Worm (Caenorhabditis elegans) whole organism, L1 larva: ENCODE measurements around the gene hsb-1.

Experiments used
- C04F5.9 ChIP-seq: sonication (generic microtip); optimal IDR thresholded peaks from 2 replicates; lab custom pipeline; 2016; ENCODE audit warnings: missing genetic modification characterization, missing compliant biosample characterization
- C16A3.4 ChIP-seq: fragments of 150-350 bp; optimal IDR thresholded peaks from 2 replicates; lab custom pipeline; 2014; ENCODE audit warnings: missing biosample characterization, missing genetic modification characterization
- C34B4.2 ChIP-seq: sonication (generic microtip); optimal IDR thresholded peaks from 2 replicates; lab custom pipeline; 2017; ENCODE audit warnings: mild to moderate bottlenecking, missing genetic modification characterization, missing compliant biosample characterization
- Y116A8C.19 ChIP-seq: sonication (generic microtip); optimal IDR thresholded peaks from 2 replicates; lab custom pipeline; 2016; ENCODE audit warnings: missing compliant biosample characterization, missing genetic modification characterization, borderline replicate concordance
- aha-1 ChIP-seq: fragments of 150-350 bp; optimal IDR thresholded peaks from 2 replicates; lab custom pipeline; 2014; ENCODE audit warnings: missing biosample characterization, missing genetic modification characterization
- aly-2 ChIP-seq: fragments of 150-350 bp; optimal IDR thresholded peaks from 2 replicates; lab custom pipeline; 2014; ENCODE audit warnings: missing biosample characterization, missing genetic modification characterization
- ama-1 ChIP-seq: fragments of 150-350 bp; optimal IDR thresholded peaks from 2 replicates; lab custom pipeline; 2014
- blmp-1 ChIP-seq: fragments of 150-350 bp; optimal IDR thresholded peaks from 2 replicates; lab custom pipeline; 2014; ENCODE audit warnings: missing biosample characterization, missing genetic modification characterization
- ceh-63 ChIP-seq: fragments of 200-800 bp; sonication (Bioruptor generic); optimal IDR thresholded peaks from 2 replicates; lab custom pipeline; 2018; ENCODE audit warnings: mild to moderate bottlenecking, missing genetic modification characterization, missing compliant biosample characterization
- ceh-8 ChIP-seq: fragments of 200-800 bp; sonication (Bioruptor generic); optimal IDR thresholded peaks from 2 replicates; lab custom pipeline; 2018; ENCODE audit warnings: mild to moderate bottlenecking, missing genetic modification characterization, moderate library complexity, missing compliant biosample characterization
- ceh-90 ChIP-seq: sonication (generic microtip); optimal IDR thresholded peaks from 2 replicates; lab custom pipeline; 2016; ENCODE audit warnings: missing genetic modification characterization, missing compliant biosample characterization
- ces-1 ChIP-seq: fragments of 150-350 bp; optimal IDR thresholded peaks from 2 replicates; lab custom pipeline; 2014; ENCODE audit warnings: missing biosample characterization, missing genetic modification reagents, missing genetic modification characterization
- dpl-1 ChIP-seq, 3 experiments: fragments of 150-350 bp in 2 of 3; sonication (generic microtip) in 1 of 3; optimal IDR thresholded peaks; 2 replicates each; lab custom pipeline; 2014 to 2017; ENCODE audit warnings: missing biosample characterization in 3 of 3, missing genetic modification characterization in 3 of 3, missing genetic modification reagents in 3 of 3
- efl-3 ChIP-seq: fragments of 200-800 bp; sonication (Bioruptor generic); optimal IDR thresholded peaks from 2 replicates; lab custom pipeline; 2018; ENCODE audit warnings: mild to moderate bottlenecking, missing genetic modification characterization, missing compliant biosample characterization
- egl-27 ChIP-seq, 2 experiments: fragments of 150-350 bp in 1 of 2; sonication (generic microtip); optimal IDR thresholded peaks; 3 replicates each; lab custom pipeline; 2017 to 2018; ENCODE audit warnings: missing biosample characterization in 2 of 2, missing genetic modification characterization in 2 of 2, missing genetic modification reagents in 2 of 2
- elt-3 ChIP-seq, 6 experiments: fragments of 150-350 bp in 1 of 6; sonication (generic microtip); optimal IDR thresholded peaks; 2 replicates each; lab custom pipeline; 2017 to 2018; ENCODE audit warnings: missing biosample characterization in 6 of 6, missing genetic modification characterization in 6 of 6, inconsistent platforms in 1 of 6
- ets-5 ChIP-seq: fragments of 200-800 bp; sonication (Bioruptor generic); IDR thresholded peaks from 2 replicates; pipeline ENCODE4 v1.3.6; 2022; ENCODE audit warnings: missing genetic modification characterization, missing compliant biosample characterization
- fkh-10 ChIP-seq: sonication (generic microtip); optimal IDR thresholded peaks from 2 replicates; lab custom pipeline; 2017; ENCODE audit warnings: missing biosample characterization, missing genetic modification reagents, missing genetic modification characterization
- fkh-4 ChIP-seq: sonication (generic microtip); optimal IDR thresholded peaks from 2 replicates; lab custom pipeline; 2016; ENCODE audit warnings: missing compliant biosample characterization, missing genetic modification characterization, borderline replicate concordance
- fos-1 ChIP-seq: fragments of 150-350 bp; optimal IDR thresholded peaks from 2 replicates; lab custom pipeline; 2014; ENCODE audit warnings: missing biosample characterization, missing genetic modification characterization
- grh-1 ChIP-seq: fragments of 200-800 bp; sonication (Bioruptor generic); IDR thresholded peaks from 2 replicates; pipeline ENCODE4 v1.3.6; 2022; ENCODE audit warnings: missing genetic modification reagents, missing genetic modification characterization, missing compliant biosample characterization
- hlh-17 ChIP-seq: fragments of 200-800 bp; sonication (Bioruptor generic); optimal IDR thresholded peaks from 2 replicates; lab custom pipeline; 2018; ENCODE audit warnings: missing genetic modification characterization, mild to moderate bottlenecking, missing compliant biosample characterization, moderate library complexity, borderline replicate concordance
- hpl-2 ChIP-seq: fragments of 150-350 bp; optimal IDR thresholded peaks from 2 replicates; lab custom pipeline; 2014; ENCODE audit warnings: missing biosample characterization, missing genetic modification reagents, missing genetic modification characterization
- jun-1 ChIP-seq: fragments of 150-350 bp; optimal IDR thresholded peaks from 2 replicates; lab custom pipeline; 2014; ENCODE audit warnings: missing biosample characterization, missing genetic modification reagents, missing genetic modification characterization
- lin-13 ChIP-seq: fragments of 150-350 bp; optimal IDR thresholded peaks from 2 replicates; lab custom pipeline; 2014; ENCODE audit warnings: missing biosample characterization, missing genetic modification reagents, missing genetic modification characterization
- lin-14 ChIP-seq: fragments of 200-800 bp; sonication (Bioruptor generic); optimal IDR thresholded peaks from 2 replicates; lab custom pipeline; 2018; ENCODE audit warnings: mild to moderate bottlenecking, missing genetic modification characterization, moderate library complexity, missing compliant biosample characterization
- lin-15B ChIP-seq: fragments of 150-350 bp; sonication (generic microtip); optimal IDR thresholded peaks from 3 replicates; lab custom pipeline; 2014; ENCODE audit warnings: missing biosample characterization, missing genetic modification characterization
- lin-39 ChIP-seq: fragments of 150-350 bp; optimal IDR thresholded peaks from 2 replicates; lab custom pipeline; 2014; ENCODE audit warnings: missing biosample characterization, missing genetic modification reagents, missing genetic modification characterization
- lir-3 ChIP-seq: sonication (generic microtip); optimal IDR thresholded peaks from 2 replicates; lab custom pipeline; 2016; ENCODE audit warnings: mild to moderate bottlenecking, missing genetic modification characterization, moderate library complexity, missing compliant biosample characterization; ENCODE audit not compliant: poor library complexity
- mab-9 ChIP-seq: fragments of 200-800 bp; sonication (Bioruptor generic); IDR thresholded peaks from 2 replicates; pipeline ENCODE4 v1.3.6; 2022; ENCODE audit warnings: missing genetic modification reagents, missing genetic modification characterization, missing compliant biosample characterization
- mef-2 ChIP-seq: fragments of 150-350 bp; optimal IDR thresholded peaks from 2 replicates; lab custom pipeline; 2014; ENCODE audit warnings: missing biosample characterization, missing genetic modification characterization
- mep-1 ChIP-seq: fragments of 150-350 bp; optimal IDR thresholded peaks from 2 replicates; lab custom pipeline; 2014; ENCODE audit warnings: missing biosample characterization, missing genetic modification characterization
- nhr-19 ChIP-seq: fragments of 200-800 bp; sonication (Bioruptor generic); conservative IDR thresholded peaks from 2 replicates; pipeline ENCODE4 v1.3.6; 2022; ENCODE audit warnings: missing genetic modification characterization, missing compliant biosample characterization
- nhr-20 ChIP-seq: sonication (generic microtip); optimal IDR thresholded peaks from 2 replicates; lab custom pipeline; 2016; ENCODE audit warnings: mild to moderate bottlenecking, missing genetic modification characterization, missing compliant biosample characterization
- nhr-28 ChIP-seq: fragments of 150-350 bp; optimal IDR thresholded peaks from 2 replicates; lab custom pipeline; 2014; ENCODE audit warnings: missing biosample characterization, missing genetic modification characterization
- nhr-47 ChIP-seq: sonication (generic microtip); optimal IDR thresholded peaks from 2 replicates; lab custom pipeline; 2016; ENCODE audit warnings: mild to moderate bottlenecking, missing genetic modification characterization, moderate library complexity, missing compliant biosample characterization
- nhr-71 ChIP-seq: sonication (generic microtip); optimal IDR thresholded peaks from 2 replicates; lab custom pipeline; 2016; ENCODE audit warnings: mild to moderate bottlenecking, missing genetic modification characterization, moderate library complexity, missing compliant biosample characterization
- nhr-77 ChIP-seq: fragments of 150-350 bp; optimal IDR thresholded peaks from 2 replicates; lab custom pipeline; 2014; ENCODE audit warnings: missing biosample characterization, missing genetic modification characterization
- pag-3 ChIP-seq: sonication (generic microtip); optimal IDR thresholded peaks from 2 replicates; lab custom pipeline; 2017; ENCODE audit warnings: missing genetic modification characterization, mild to moderate bottlenecking, missing compliant biosample characterization, antibody characterized with exemption, borderline replicate concordance; ENCODE audit not compliant: insufficient read depth
- pax-3 ChIP-seq: fragments of 200-800 bp; sonication (Bioruptor generic); optimal IDR thresholded peaks from 2 replicates; lab custom pipeline; 2018; ENCODE audit warnings: mild to moderate bottlenecking, missing genetic modification characterization, moderate library complexity, missing compliant biosample characterization
- pqm-1 ChIP-seq: sonication (generic microtip); optimal IDR thresholded peaks from 3 replicates; lab custom pipeline; 2017; ENCODE audit warnings: missing biosample characterization, missing genetic modification characterization
- rnt-1 ChIP-seq: sonication (generic microtip); optimal IDR thresholded peaks from 2 replicates; lab custom pipeline; 2016; ENCODE audit warnings: mild to moderate bottlenecking, missing genetic modification characterization, moderate library complexity, missing compliant biosample characterization
- skn-1 ChIP-seq: fragments of 150-350 bp; optimal IDR thresholded peaks from 2 replicates; lab custom pipeline; 2014; ENCODE audit warnings: missing biosample characterization, missing genetic modification characterization
- snpc-4 ChIP-seq: fragments of 150-350 bp; optimal IDR thresholded peaks from 2 replicates; lab custom pipeline; 2014; ENCODE audit warnings: missing biosample characterization, missing genetic modification characterization
- snu-23 ChIP-seq: sonication (generic microtip); optimal IDR thresholded peaks from 2 replicates; lab custom pipeline; 2016; ENCODE audit warnings: missing genetic modification characterization, missing compliant biosample characterization
- sox-4 ChIP-seq: sonication (generic microtip); optimal IDR thresholded peaks from 2 replicates; lab custom pipeline; 2016; ENCODE audit warnings: missing genetic modification characterization, missing compliant biosample characterization
- swsn-7 ChIP-seq: sonication (generic microtip); optimal IDR thresholded peaks from 2 replicates; lab custom pipeline; 2016; ENCODE audit warnings: missing genetic modification characterization, missing compliant biosample characterization
- tbx-2 ChIP-seq: sonication (generic microtip); optimal IDR thresholded peaks from 2 replicates; lab custom pipeline; 2016; ENCODE audit warnings: missing genetic modification characterization, missing compliant biosample characterization
- tlp-1 ChIP-seq: fragments of 150-350 bp; optimal IDR thresholded peaks from 2 replicates; lab custom pipeline; 2014; ENCODE audit warnings: missing biosample characterization, missing genetic modification characterization
- unc-30 ChIP-seq: sonication (generic microtip); optimal IDR thresholded peaks from 2 replicates; lab custom pipeline; 2017; ENCODE audit warnings: missing biosample characterization, missing genetic modification characterization
- unc-62 ChIP-seq: fragments of 150-350 bp; optimal IDR thresholded peaks from 2 replicates; lab custom pipeline; 2014; ENCODE audit warnings: missing biosample characterization, missing genetic modification reagents, missing genetic modification characterization
- vab-15 ChIP-seq: sonication (generic microtip); optimal IDR thresholded peaks from 2 replicates; lab custom pipeline; 2017; ENCODE audit warnings: missing genotype, mild to moderate bottlenecking, missing genetic modification characterization, missing compliant biosample characterization

Gene hsb-1

ce11 chrIV:12584146-12584545 lies 17.1 kb upstream of the hsb-1 start (continued):
- TF ChIP-seq dpl-1 (GFP tag; optimal IDR thresholded peaks at IDR 0.05; lab: Kevin White, UChicago) = peak in 1 of 3 experiments; percentile 1
- TF ChIP-seq mep-1 (tag; lab: Kevin White, UChicago) = peak; percentile 34
- no peak for TF ChIP-seq tlp-1 (tag; lab: Kevin White, UChicago)
- TF ChIP-seq nhr-71 (tag; lab: Kevin White, UChicago) = no peak
- TF ChIP-seq C16A3.4 (tag; lab: Kevin White, UChicago) = no peak
- no peak for TF ChIP-seq pag-3
- no peak for TF ChIP-seq efl-3 (GFP tag; lab: Kevin White, UChicago)
- TF ChIP-seq unc-30 (tag; lab: Kevin White, UChicago) = no peak
- TF ChIP-seq fkh-10 = peak; percentile 63
- TF ChIP-seq jun-1 (tag; lab: Kevin White, UChicago) = no peak
- TF ChIP-seq rnt-1 (tag; lab: Kevin White, UChicago) = no peak
- no peak for TF ChIP-seq C34B4.2
- no peak for TF ChIP-seq vab-15
- TF ChIP-seq lin-39 (tag; lab: Kevin White, UChicago) = no peak
- no peak for TF ChIP-seq blmp-1 (tag; lab: Kevin White, UChicago)
- TF ChIP-seq hpl-2 (GFP tag; lab: Kevin White, UChicago) = no peak
- TF ChIP-seq ama-1 (lab: Kevin White, UChicago) = no peak
- no peak for TF ChIP-seq pqm-1 (tag; lab: Kevin White, UChicago)
- no peak for TF ChIP-seq aly-2
- TF ChIP-seq unc-62 (GFP tag; lab: Kevin White, UChicago) = no peak
- TF ChIP-seq lin-13 (GFP tag; lab: Kevin White, UChicago) = no peak
- TF ChIP-seq ceh-90 = no peak
- TF ChIP-seq elt-3 (tag; optimal IDR thresholded peaks at IDR 0.05; lab: Kevin White, UChicago) = no peak
- no peak for TF ChIP-seq fos-1 (tag; lab: Kevin White, UChicago)
- no peak for TF ChIP-seq pax-3 (tag; lab: Kevin White, UChicago)
- no peak for TF ChIP-seq ceh-8 (GFP tag; lab: Kevin White, UChicago)
- TF ChIP-seq ets-5 (GFP tag; lab: Robert Waterston, UW) = no peak
- TF ChIP-seq fkh-4 = no peak
- no peak for TF ChIP-seq nhr-28 (tag; lab: Kevin White, UChicago)
- TF ChIP-seq lin-15B = no peak
- no peak for TF ChIP-seq nhr-19 (GFP tag; lab: Robert Waterston, UW)
- TF ChIP-seq nhr-20 (tag; lab: Kevin White, UChicago) = no peak
- no peak for TF ChIP-seq nhr-77 (tag; lab: Kevin White, UChicago)
- no peak for TF ChIP-seq tbx-2
- peak; percentile 21 for TF ChIP-seq swsn-7 (tag; lab: Kevin White, UChicago)
- TF ChIP-seq snpc-4 = no peak
- peak; percentile 19 for TF ChIP-seq snu-23
- TF ChIP-seq hlh-17 (GFP tag; lab: Kevin White, UChicago) = no peak
- no peak for TF ChIP-seq ceh-63 (GFP tag; lab: Kevin White, UChicago)
- TF ChIP-seq lin-14 (GFP tag; lab: Kevin White, UChicago) = peak; percentile 91
- no peak for TF ChIP-seq ces-1
- TF ChIP-seq grh-1 (GFP tag; lab: Robert Waterston, UW) = no peak
- TF ChIP-seq, all 84 proteins: peak for 12

- TF ChIP-seq blmp-1 (tag; lab: Kevin White, UChicago) = no peak
- no peak for TF ChIP-seq skn-1
- TF ChIP-seq hlh-17 (GFP tag; lab: Kevin White, UChicago) = no peak
- TF ChIP-seq ets-5 (GFP tag; lab: Robert Waterston, UW) = no peak
- peak; percentile 11 for TF ChIP-seq fkh-10
- no peak for TF ChIP-seq nhr-20 (tag; lab: Kevin White, UChicago)
- TF ChIP-seq lir-3 (tag; lab: Kevin White, UChicago) = no peak
- no peak for TF ChIP-seq egl-27 (tag; optimal IDR thresholded peaks at IDR 0.05; lab: Kevin White, UChicago)
- TF ChIP-seq nhr-47 = peak; percentile 14
- no peak for TF ChIP-seq mef-2 (tag; lab: Kevin White, UChicago)
- TF ChIP-seq lin-39 (tag; lab: Kevin White, UChicago) = no peak
- TF ChIP-seq nhr-77 (tag; lab: Kevin White, UChicago) = no peak
- TF ChIP-seq jun-1 (tag; lab: Kevin White, UChicago) = no peak
- no peak for TF ChIP-seq aha-1 (tag; lab: Kevin White, UChicago)
- TF ChIP-seq nhr-28 (tag; lab: Kevin White, UChicago) = no peak
- TF ChIP-seq ceh-63 (GFP tag; lab: Kevin White, UChicago) = no peak
- TF ChIP-seq nhr-19 (GFP tag; lab: Robert Waterston, UW) = no peak
- TF ChIP-seq mab-9 = no peak
- TF ChIP-seq Y116A8C.19 = no peak
- TF ChIP-seq rnt-1 (tag; lab: Kevin White, UChicago) = peak; percentile 9
- TF ChIP-seq dpl-1 (GFP tag; optimal IDR thresholded peaks at IDR 0.05; lab: Kevin White, UChicago) = no peak
- no peak for TF ChIP-seq sox-4 (tag; lab: Kevin White, UChicago)
- no peak for TF ChIP-seq C04F5.9 (tag; lab: Kevin White, UChicago)
These were observed 16.2 kb upstream of the hsb-1 start for ce11 chrIV:12583181-12583580.
